In the genomic region with DNA sequence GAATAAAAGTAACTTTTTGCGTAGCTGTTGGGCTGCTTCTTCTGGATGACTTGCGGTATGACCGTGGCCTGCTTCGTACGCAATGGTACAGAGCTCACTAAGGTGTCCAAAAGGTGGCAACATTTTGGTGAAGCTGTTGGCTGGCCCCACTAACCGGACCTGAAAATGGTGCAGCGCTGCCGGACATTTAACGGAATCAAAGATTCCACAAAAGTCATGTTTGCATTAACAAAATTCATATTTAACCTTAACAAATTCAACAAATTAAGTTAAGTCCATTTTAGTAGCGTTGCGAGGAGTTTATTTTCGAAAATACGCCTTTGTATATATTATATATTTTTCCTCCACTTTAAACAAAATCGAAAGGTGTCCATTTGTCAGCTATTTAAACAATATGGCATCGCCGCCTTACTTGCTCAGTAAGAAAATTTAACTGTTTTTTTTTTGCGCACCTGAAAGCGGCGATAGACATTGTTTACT, we compare ENCODE assay signal across 1 fruit fly cellular context.
TF ChIP-seq lines count a peak whose summit lies in the region.

TSS of gene kra (minus strand) at position 93 of the 480 bp plus-strand sequence.
TSS of gene SecS (plus strand) at position 390 of the 480 bp plus-strand sequence.

TF ChIP-seq in whole organism, embryonic, 481 proteins besides CTCF, POLR2A, EP300 and RAD21 (continued from another document and continues in another):
- TF ChIP-seq CG10543 (GFP tag; optimal IDR thresholded peaks at IDR 0.05; lab: Kevin White, UChicago), result no peak
- TF ChIP-seq Scr (GFP tag; IDR thresholded peaks at IDR 0.05; lab: Robert Waterston, UW; ENCODE audit: partially characterized antibody), result no peak
- peak; percentile 43 to 92 for TF ChIP-seq tll (GFP tag; optimal IDR thresholded peaks at IDR 0.05; lab: Kevin White, UChicago)
- TF ChIP-seq pnt (GFP tag; optimal IDR thresholded peaks at IDR 0.05; lab: Kevin White, UChicago), result peak; percentile 21
- peak; percentile 32 for TF ChIP-seq CG8944 (GFP tag; optimal IDR thresholded peaks at IDR 0.05; lab: Kevin White, UChicago)
- TF ChIP-seq CG13424 (tag; optimal IDR thresholded peaks at IDR 0.05; lab: Kevin White, UChicago), result peak; percentile 77
- TF ChIP-seq Ets97D (GFP tag; optimal IDR thresholded peaks at IDR 0.05; lab: Kevin White, UChicago), result peak; percentile 92
- no peak for TF ChIP-seq zfh1 (GFP tag; IDR thresholded peaks at IDR 0.05; lab: Robert Waterston, UW)
- TF ChIP-seq wor (GFP tag; IDR thresholded peaks at IDR 0.05; lab: Robert Waterston, UW), result no peak
- peak; percentile 66 for TF ChIP-seq Hr3 (GFP tag; optimal IDR thresholded peaks at IDR 0.05; lab: Kevin White, UChicago)
- no peak for TF ChIP-seq crol (GFP tag; IDR thresholded peaks at IDR 0.05; lab: Robert Waterston, UW)
- TF ChIP-seq CG31224 (GFP tag; IDR thresholded peaks at IDR 0.05; lab: Robert Waterston, UW), result no peak
- TF ChIP-seq CG15514 (GFP tag; optimal IDR thresholded peaks at IDR 0.05; lab: Kevin White, UChicago), result peak; percentile 83
- peak; percentile 59 for TF ChIP-seq BEAF-32 (GFP tag; optimal IDR thresholded peaks at IDR 0.05; lab: Kevin White, UChicago)
- no peak for TF ChIP-seq CG11560 (tag; IDR thresholded peaks at IDR 0.05; lab: Robert Waterston, UW)
- TF ChIP-seq CG10654 (GFP tag; optimal IDR thresholded peaks at IDR 0.05; lab: Kevin White, UChicago), result peak; percentile 62
- no peak for TF ChIP-seq zf30C (GFP tag; optimal IDR thresholded peaks at IDR 0.05; lab: Kevin White, UChicago)
- TF ChIP-seq CG10462 (GFP tag; optimal IDR thresholded peaks at IDR 0.05; lab: Kevin White, UChicago), result peak; percentile 26
- peak; percentile 97 for TF ChIP-seq CG9797 (GFP tag; optimal IDR thresholded peaks at IDR 0.05; lab: Kevin White, UChicago)
- peak; percentile 86 for TF ChIP-seq CG17186 (GFP tag; optimal IDR thresholded peaks at IDR 0.05; lab: Kevin White, UChicago)
- peak; percentile 67 for TF ChIP-seq CG2678 (tag; optimal IDR thresholded peaks at IDR 0.05; lab: Kevin White, UChicago)
- TF ChIP-seq Jarid2 (GFP tag; optimal IDR thresholded peaks at IDR 0.05; lab: Kevin White, UChicago), result no peak
- peak; percentile 53 for TF ChIP-seq Dad (GFP tag; optimal IDR thresholded peaks at IDR 0.05; lab: Kevin White, UChicago)
- TF ChIP-seq Lhr (GFP tag; optimal IDR thresholded peaks at IDR 0.05; lab: Kevin White, UChicago), result peak; percentile 85
- no peak for TF ChIP-seq z (GFP tag; IDR thresholded peaks at IDR 0.05; lab: Robert Waterston, UW)
- TF ChIP-seq mirr (GFP tag; optimal IDR thresholded peaks at IDR 0.05; lab: Kevin White, UChicago), result peak; percentile 9
- TF ChIP-seq CG17385 (GFP tag; optimal IDR thresholded peaks at IDR 0.05; lab: Kevin White, UChicago), result peak; percentile 48
- no peak for TF ChIP-seq slbo (GFP tag; IDR thresholded peaks at IDR 0.05; lab: Robert Waterston, UW)
- peak; percentile 75 for TF ChIP-seq nmo (GFP tag; optimal IDR thresholded peaks at IDR 0.05; lab: Kevin White, UChicago)
- peak; percentile 80 for TF ChIP-seq CG30403 (GFP tag; optimal IDR thresholded peaks at IDR 0.05; lab: Kevin White, UChicago)
- no peak for TF ChIP-seq CG11398 (GFP tag; optimal IDR thresholded peaks at IDR 0.05; lab: Kevin White, UChicago)
- no peak for TF ChIP-seq CG10321 (GFP tag; IDR thresholded peaks at IDR 0.05; lab: Robert Waterston, UW)
- TF ChIP-seq mam (GFP tag; optimal IDR thresholded peaks at IDR 0.05; lab: Kevin White, UChicago), result peak; percentile 68
- peak; percentile 32 for TF ChIP-seq CG13624 (GFP tag; optimal IDR thresholded peaks at IDR 0.05; lab: Kevin White, UChicago)
- no peak for TF ChIP-seq Eip74EF (GFP tag; optimal IDR thresholded peaks at IDR 0.05; lab: Kevin White, UChicago)
- peak; percentile 86 for TF ChIP-seq CG1603 (tag; optimal IDR thresholded peaks at IDR 0.05; lab: Kevin White, UChicago)
- peak; percentile 9 for TF ChIP-seq sd (tag; optimal IDR thresholded peaks at IDR 0.05; lab: Kevin White, UChicago)
- peak; percentile 27 for TF ChIP-seq twi (tag; optimal IDR thresholded peaks at IDR 0.05; lab: Kevin White, UChicago)
- peak; percentile 35 for TF ChIP-seq CG7928 (GFP tag; optimal IDR thresholded peaks at IDR 0.05; lab: Kevin White, UChicago)
- TF ChIP-seq Bdp1 (GFP tag; optimal IDR thresholded peaks at IDR 0.05; lab: Kevin White, UChicago), result peak; percentile 18
- TF ChIP-seq gcm (GFP tag; optimal IDR thresholded peaks at IDR 0.05; lab: Kevin White, UChicago), result no peak
- TF ChIP-seq trh (GFP tag; optimal IDR thresholded peaks at IDR 0.05; lab: Kevin White, UChicago), result peak; percentile 35
- TF ChIP-seq CG30020 (tag; optimal IDR thresholded peaks at IDR 0.05; lab: Kevin White, UChicago), result peak; percentile 60
- TF ChIP-seq Ets65A (GFP tag; lab: Kevin White, UChicago), result peak; percentile 90
- TF ChIP-seq CG2712 (tag; optimal IDR thresholded peaks at IDR 0.05; lab: Kevin White, UChicago), result peak; percentile 69
- TF ChIP-seq bbx (GFP tag; IDR thresholded peaks at IDR 0.05; lab: Robert Waterston, UW; ENCODE audit: partially characterized antibody), result no peak
- peak; percentile 58 for TF ChIP-seq CG15696 (tag; optimal IDR thresholded peaks at IDR 0.05; lab: Kevin White, UChicago)
- TF ChIP-seq seq (GFP tag; IDR thresholded peaks at IDR 0.05; lab: Robert Waterston, UW), result no peak
- no peak for TF ChIP-seq sna (GFP tag; IDR thresholded peaks at IDR 0.05; lab: Robert Waterston, UW; ENCODE audit: partially characterized antibody)
- peak; percentile 40 for TF ChIP-seq NC2β (GFP tag; optimal IDR thresholded peaks at IDR 0.05; lab: Kevin White, UChicago)
- peak; percentile 52 for TF ChIP-seq Hsf (GFP tag; optimal IDR thresholded peaks at IDR 0.05; lab: Kevin White, UChicago)
- TF ChIP-seq CG3995 (GFP tag; optimal IDR thresholded peaks at IDR 0.05; lab: Kevin White, UChicago), result peak; percentile 43
- peak; percentile 62 for TF ChIP-seq CG7556 (GFP tag; optimal IDR thresholded peaks at IDR 0.05; lab: Kevin White, UChicago)
- TF ChIP-seq CG9727 (GFP tag; optimal IDR thresholded peaks at IDR 0.05; lab: Kevin White, UChicago), result peak; percentile 48
- no peak for TF ChIP-seq B-H1 (GFP tag; IDR thresholded peaks at IDR 0.05; lab: Robert Waterston, UW)
- peak; percentile 13 to 51 for TF ChIP-seq Pdp1 (GFP tag; optimal IDR thresholded peaks at IDR 0.05; lab: Kevin White, UChicago)
- peak; percentile 44 for TF ChIP-seq CG9876 (GFP tag; optimal IDR thresholded peaks at IDR 0.05; lab: Kevin White, UChicago)
- peak; percentile 29 for TF ChIP-seq fd96Cb (tag; optimal IDR thresholded peaks at IDR 0.05; lab: Kevin White, UChicago)
- no peak for TF ChIP-seq E2f2 (GFP tag; IDR thresholded peaks at IDR 0.05; lab: Robert Waterston, UW)
- TF ChIP-seq B-H2 (GFP tag; optimal IDR thresholded peaks at IDR 0.05; lab: Kevin White, UChicago), result peak; percentile 58
- peak; percentile 56 for TF ChIP-seq CrebB (tag; optimal IDR thresholded peaks at IDR 0.05; lab: Kevin White, UChicago)
- TF ChIP-seq nerfin-1 (tag; optimal IDR thresholded peaks at IDR 0.05; lab: Kevin White, UChicago), result peak; percentile 47
- no peak for TF ChIP-seq dm (GFP tag; optimal IDR thresholded peaks at IDR 0.05; lab: Kevin White, UChicago)
- no peak for TF ChIP-seq CG31365 (tag; optimal IDR thresholded peaks at IDR 0.05; lab: Kevin White, UChicago)
- TF ChIP-seq Chrac-16 (GFP tag; optimal IDR thresholded peaks at IDR 0.05; lab: Kevin White, UChicago), result peak; percentile 69
- TF ChIP-seq Rx (GFP tag; IDR thresholded peaks at IDR 0.05; lab: Robert Waterston, UW), result no peak
- TF ChIP-seq bcd (GFP tag; optimal IDR thresholded peaks at IDR 0.05; lab: Kevin White, UChicago), result peak; percentile 63
- TF ChIP-seq klu (GFP tag; IDR thresholded peaks at IDR 0.05; lab: Robert Waterston, UW), result no peak
- no peak for TF ChIP-seq Poxn (GFP tag; IDR thresholded peaks at IDR 0.05; lab: Robert Waterston, UW)
- peak; percentile 53 for TF ChIP-seq HLH54F (GFP tag; optimal IDR thresholded peaks at IDR 0.05; lab: Kevin White, UChicago)
- TF ChIP-seq cato (GFP tag; optimal IDR thresholded peaks at IDR 0.05; lab: Kevin White, UChicago; ENCODE audit: borderline replicate concordance), result peak; percentile 5
- TF ChIP-seq NK7.1 (GFP tag; optimal IDR thresholded peaks at IDR 0.05; lab: Kevin White, UChicago), result no peak
- no peak for TF ChIP-seq wek (GFP tag; optimal IDR thresholded peaks at IDR 0.05; lab: Kevin White, UChicago)
- TF ChIP-seq CG13775 (GFP tag; optimal IDR thresholded peaks at IDR 0.05; lab: Kevin White, UChicago), result peak; percentile 69
- peak; percentile 78 for TF ChIP-seq CG2116 (GFP tag; optimal IDR thresholded peaks at IDR 0.05; lab: Kevin White, UChicago)
- peak; percentile 7 for TF ChIP-seq Atf-2 (GFP tag; optimal IDR thresholded peaks at IDR 0.05; lab: Kevin White, UChicago)
- TF ChIP-seq sug (tag; optimal IDR thresholded peaks at IDR 0.05; lab: Kevin White, UChicago), result peak; percentile 37
- no peak for TF ChIP-seq Opbp (GFP tag; IDR thresholded peaks at IDR 0.05; lab: Robert Waterston, UW; ENCODE audit: partially characterized antibody)
- no peak for TF ChIP-seq CG6854 (GFP tag; optimal IDR thresholded peaks at IDR 0.05; lab: Kevin White, UChicago)
- TF ChIP-seq Xbp1 (GFP tag; optimal IDR thresholded peaks at IDR 0.05; lab: Kevin White, UChicago), result peak; percentile 79
- peak; percentile 30 for TF ChIP-seq D19A (tag; optimal IDR thresholded peaks at IDR 0.05; lab: Kevin White, UChicago)
- peak; percentile 47 for TF ChIP-seq Side (GFP tag; optimal IDR thresholded peaks at IDR 0.05; lab: Kevin White, UChicago)
- no peak for TF ChIP-seq nerfin-2 (GFP tag; IDR thresholded peaks at IDR 0.05; lab: Robert Waterston, UW; ENCODE audit: partially characterized antibody)
- TF ChIP-seq lola (GFP tag; optimal IDR thresholded peaks at IDR 0.05; lab: Kevin White, UChicago), result peak in 1 of 3 experiments; percentile 57
- no peak for TF ChIP-seq Abd-B (GFP tag; optimal IDR thresholded peaks at IDR 0.05; lab: Kevin White, UChicago)
- peak; percentile 33 for TF ChIP-seq BtbVII (GFP tag; optimal IDR thresholded peaks at IDR 0.05; lab: Kevin White, UChicago)
- TF ChIP-seq tup (GFP tag; optimal IDR thresholded peaks at IDR 0.05; lab: Kevin White, UChicago), result peak; percentile 56
- no peak for TF ChIP-seq Atf3 (GFP tag; optimal IDR thresholded peaks at IDR 0.05; lab: Kevin White, UChicago)
- TF ChIP-seq CG10431 (GFP tag; optimal IDR thresholded peaks at IDR 0.05; lab: Kevin White, UChicago), result no peak
- peak in 1 of 2 experiments; percentile 17 for TF ChIP-seq crp (GFP tag; optimal IDR thresholded peaks at IDR 0.05; lab: Kevin White, UChicago)
- TF ChIP-seq ftz-f1 (GFP tag; optimal IDR thresholded peaks at IDR 0.05; lab: Kevin White, UChicago), result peak; percentile 19
- TF ChIP-seq CG18262 (tag; optimal IDR thresholded peaks at IDR 0.05; lab: Kevin White, UChicago), result peak; percentile 27
- TF ChIP-seq Doc3 (GFP tag; IDR thresholded peaks at IDR 0.05; lab: Robert Waterston, UW; ENCODE audit: partially characterized antibody), result no peak
- TF ChIP-seq pros (GFP tag; optimal IDR thresholded peaks at IDR 0.05; lab: Kevin White, UChicago), result no peak
- TF ChIP-seq CG33213 (GFP tag; optimal IDR thresholded peaks at IDR 0.05; lab: Kevin White, UChicago), result peak; percentile 65
- peak; percentile 71 for TF ChIP-seq Mad (GFP tag; optimal IDR thresholded peaks at IDR 0.05; lab: Kevin White, UChicago)
- no peak for TF ChIP-seq TFAM (GFP tag; optimal IDR thresholded peaks at IDR 0.05; lab: Kevin White, UChicago)
- TF ChIP-seq Mrtf (GFP tag; IDR thresholded peaks at IDR 0.05; lab: Robert Waterston, UW), result no peak
- TF ChIP-seq hb (GFP tag; IDR thresholded peaks at IDR 0.05; lab: Robert Waterston, UW; ENCODE audit: partially characterized antibody), result no peak
- TF ChIP-seq pzg (GFP tag; optimal IDR thresholded peaks at IDR 0.05; lab: Kevin White, UChicago), result peak; percentile 93
- peak; percentile 71 for TF ChIP-seq Blimp-1 (GFP tag; optimal IDR thresholded peaks at IDR 0.05; lab: Kevin White, UChicago)
- peak; percentile 57 for TF ChIP-seq CG4820 (GFP tag; optimal IDR thresholded peaks at IDR 0.05; lab: Kevin White, UChicago)
- no peak for TF ChIP-seq ham (GFP tag; IDR thresholded peaks at IDR 0.05; lab: Robert Waterston, UW)
- TF ChIP-seq CG4424 (GFP tag; optimal IDR thresholded peaks at IDR 0.05; lab: Kevin White, UChicago), result peak; percentile 71
- TF ChIP-seq lab (GFP tag; optimal IDR thresholded peaks at IDR 0.05; lab: Kevin White, UChicago), result peak; percentile 52
- peak; percentile 4 for TF ChIP-seq D19B (GFP tag; optimal IDR thresholded peaks at IDR 0.05; lab: Kevin White, UChicago)
- no peak for TF ChIP-seq Hr39 (optimal IDR thresholded peaks at IDR 0.05; lab: Kevin White, UChicago)
- no peak for TF ChIP-seq CG10565 (GFP tag; optimal IDR thresholded peaks at IDR 0.05; lab: Kevin White, UChicago)
- TF ChIP-seq sob (GFP tag; IDR thresholded peaks at IDR 0.05; lab: Robert Waterston, UW), result no peak
- peak; percentile 21 for TF ChIP-seq CG12744 (GFP tag; optimal IDR thresholded peaks at IDR 0.05; lab: Kevin White, UChicago)
- no peak for TF ChIP-seq CG6791 (GFP tag; IDR thresholded peaks at IDR 0.05; lab: Robert Waterston, UW; ENCODE audit: partially characterized antibody)
- peak; percentile 21 for TF ChIP-seq CG8388 (GFP tag; optimal IDR thresholded peaks at IDR 0.05; lab: Kevin White, UChicago)
- TF ChIP-seq Fer3 (tag; optimal IDR thresholded peaks at IDR 0.05; lab: Kevin White, UChicago), result peak; percentile 57
- peak; percentile 57 for TF ChIP-seq CG11723 (GFP tag; optimal IDR thresholded peaks at IDR 0.05; lab: Kevin White, UChicago)
- TF ChIP-seq Sry-β (GFP tag; optimal IDR thresholded peaks at IDR 0.05; lab: Kevin White, UChicago), result peak; percentile 16
- TF ChIP-seq CG17568 (GFP tag; optimal IDR thresholded peaks at IDR 0.05; lab: Kevin White, UChicago), result no peak
- TF ChIP-seq p53 (GFP tag; optimal IDR thresholded peaks at IDR 0.05; lab: Kevin White, UChicago), result no peak
- TF ChIP-seq ase (GFP tag; IDR thresholded peaks at IDR 0.05; lab: Robert Waterston, UW), result no peak
- peak; percentile 46 for TF ChIP-seq CG10979 (tag; optimal IDR thresholded peaks at IDR 0.05; lab: Kevin White, UChicago)
- TF ChIP-seq stwl (tag; optimal IDR thresholded peaks at IDR 0.05; lab: Kevin White, UChicago), result peak; percentile 86
- peak; percentile 54 for TF ChIP-seq caup (GFP tag; optimal IDR thresholded peaks at IDR 0.05; lab: Kevin White, UChicago; ENCODE audit: severe bottlenecking)
- TF ChIP-seq insv (GFP tag; optimal IDR thresholded peaks at IDR 0.05; lab: Kevin White, UChicago), result peak in 1 of 2 experiments; percentile 44
- peak; percentile 76 for TF ChIP-seq CG2120 (GFP tag; optimal IDR thresholded peaks at IDR 0.05; lab: Kevin White, UChicago)
- peak; percentile 67 for TF ChIP-seq CG17829 (tag; optimal IDR thresholded peaks at IDR 0.05; lab: Kevin White, UChicago)
- no peak for TF ChIP-seq pb (GFP tag; optimal IDR thresholded peaks at IDR 0.05; lab: Kevin White, UChicago)
- peak; percentile 74 for TF ChIP-seq CG12391 (tag; optimal IDR thresholded peaks at IDR 0.05; lab: Kevin White, UChicago)
